Fruit fly (Drosophila melanogaster): ENCODE measurements around the gene Mpc1.

DNA sequence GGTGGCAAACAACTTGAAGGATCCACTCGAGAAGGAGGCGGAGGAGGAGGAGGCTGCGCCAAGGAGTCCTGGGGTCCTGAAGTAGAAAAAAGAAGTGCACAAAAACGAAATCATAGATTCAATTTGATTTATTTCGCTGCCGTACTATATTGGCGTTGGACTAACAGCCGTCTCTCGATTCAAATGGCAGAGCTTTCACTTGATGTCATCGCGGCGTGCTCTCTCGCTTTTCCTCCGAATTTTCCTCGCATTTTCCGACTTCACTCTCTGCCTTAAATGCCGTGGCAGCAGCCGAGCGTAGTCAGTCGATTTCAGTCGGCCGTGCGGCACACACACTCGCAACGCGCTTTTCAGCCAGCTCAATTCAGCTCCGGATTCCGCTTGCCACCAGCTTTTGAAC, 21.4 kb upstream of the Mpc1 start, which contains the start of gene CG43732:
- TF ChIP-seq CG8478 (optimal IDR thresholded peaks at IDR 0.05) (no peak), CTCF (optimal IDR thresholded peaks at IDR 0.05) (no peak)
